Fruit fly (Drosophila melanogaster) whole organism, embryonic: ENCODE results near the gene Pez.

Source experiments
- Abd-B ChIP-seq: fragments of 200-800 bp; sonication (Bioruptor generic); optimal IDR thresholded peaks from 2 replicates; lab custom pipeline; 2018; ENCODE audit warnings: missing biosample characterization, mild to moderate bottlenecking, missing genetic modification characterization, moderate library complexity
- Atf3 ChIP-seq: fragments of 200-800 bp; sonication (Bioruptor generic); optimal IDR thresholded peaks from 3 replicates; lab custom pipeline; 2016; ENCODE audit warnings: missing biosample characterization, missing genetic modification characterization
- Blimp-1 ChIP-seq: fragments of 200-800 bp; sonication (Bioruptor generic); optimal IDR thresholded peaks from 3 replicates; lab custom pipeline; 2018; ENCODE audit warnings: missing biosample characterization, missing genetic modification characterization, mild to moderate bottlenecking, moderate library complexity, missing genetic modification reagents
- CG10147 ChIP-seq: fragments of 200-800 bp; sonication (Bioruptor generic); optimal IDR thresholded peaks from 2 replicates; lab custom pipeline; 2019; ENCODE audit warnings: missing biosample characterization, mild to moderate bottlenecking, missing genetic modification characterization, moderate library complexity
- CG11723 ChIP-seq: fragments of 200-800 bp; sonication (Bioruptor generic); optimal IDR thresholded peaks from 2 replicates; lab custom pipeline; 2017; ENCODE audit warnings: missing biosample characterization, mild to moderate bottlenecking, missing genetic modification characterization
- CG12155 ChIP-seq: fragments of 200-800 bp; sonication (Bioruptor generic); optimal IDR thresholded peaks from 3 replicates; lab custom pipeline; 2016; ENCODE audit warnings: missing biosample characterization, missing genetic modification characterization
- CG12236 ChIP-seq: fragments of 200-800 bp; sonication (Bioruptor generic); optimal IDR thresholded peaks from 2 replicates; lab custom pipeline; 2016; ENCODE audit warnings: missing biosample characterization, missing genetic modification characterization
- CG12299 ChIP-seq: fragments of 200-800 bp; sonication (Bioruptor generic); optimal IDR thresholded peaks from 2 replicates; lab custom pipeline; 2018; ENCODE audit warnings: missing biosample characterization, mild to moderate bottlenecking, missing genetic modification characterization
- CG1233 ChIP-seq: fragments of 200-800 bp; sonication (Bioruptor generic); optimal IDR thresholded peaks from 4 replicates; lab custom pipeline; 2018; ENCODE audit warnings: missing biosample characterization, mild to moderate bottlenecking, missing genetic modification characterization
- CG14667 ChIP-seq: fragments of 200-800 bp; sonication (Bioruptor generic); IDR thresholded peaks from 2 replicates; pipeline ENCODE4 v1.3.6; 2022; ENCODE audit warnings: missing biosample characterization, missing genetic modification characterization
- CG1529 ChIP-seq: fragments of 200-800 bp; sonication (Bioruptor generic); optimal IDR thresholded peaks from 3 replicates; lab custom pipeline; 2018; ENCODE audit warnings: missing biosample characterization, missing genetic modification characterization
- CG15514 ChIP-seq: fragments of 200-800 bp; sonication (Bioruptor generic); optimal IDR thresholded peaks from 3 replicates; lab custom pipeline; 2017; ENCODE audit warnings: missing biosample characterization, missing genetic modification characterization, mild to moderate bottlenecking, moderate library complexity, missing genetic modification reagents
- CG15696 ChIP-seq: fragments of 200-800 bp; sonication (Bioruptor generic); optimal IDR thresholded peaks from 2 replicates; lab custom pipeline; 2019; ENCODE audit warnings: missing biosample characterization, mild to moderate bottlenecking, missing genetic modification characterization, moderate library complexity
- CG17361 ChIP-seq: fragments of 200-800 bp; sonication (Bioruptor generic); IDR thresholded peaks from 3 replicates; pipeline ENCODE4 v1.3.6; 2022; ENCODE audit warnings: missing biosample characterization, missing genetic modification characterization
- CG30020 ChIP-seq: fragments of 200-800 bp; optimal IDR thresholded peaks from 2 replicates; lab custom pipeline; 2019; ENCODE audit warnings: missing biosample characterization, mild to moderate bottlenecking, missing genetic modification characterization, moderate library complexity
- CG30403 ChIP-seq: fragments of 200-800 bp; sonication (Bioruptor generic); optimal IDR thresholded peaks from 3 replicates; lab custom pipeline; 2016; ENCODE audit warnings: missing biosample characterization, missing genetic modification characterization
- CG4328 ChIP-seq: fragments of 200-800 bp; sonication (Bioruptor generic); optimal IDR thresholded peaks from 3 replicates; lab custom pipeline; 2017; ENCODE audit warnings: missing biosample characterization, missing genetic modification reagents, missing genetic modification characterization
- CG4404 ChIP-seq: fragments of 200-800 bp; sonication (Bioruptor generic); IDR thresholded peaks from 2 replicates; pipeline ENCODE4 v1.3.6; 2022; ENCODE audit warnings: missing biosample characterization, missing genetic modification characterization
- CG4617 ChIP-seq: fragments of 200-800 bp; sonication (Bioruptor generic); optimal IDR thresholded peaks from 3 replicates; lab custom pipeline; 2016; ENCODE audit warnings: missing biosample characterization, missing genetic modification characterization, borderline replicate concordance
- CG6791 ChIP-seq: fragments of 200-800 bp; sonication (Bioruptor generic); IDR thresholded peaks from 3 replicates; pipeline ENCODE4 v1.3.6; 2022; ENCODE audit warnings: missing biosample characterization, missing genetic modification characterization; ENCODE audit not compliant: partially characterized antibody
- CG7372 ChIP-seq: fragments of 200-800 bp; sonication (Bioruptor generic); IDR thresholded peaks from 2 replicates; pipeline ENCODE4 v1.3.6; 2022; ENCODE audit warnings: missing biosample characterization, missing genetic modification characterization
- CG7745 ChIP-seq: fragments of 200-800 bp; sonication (Bioruptor generic); optimal IDR thresholded peaks from 2 replicates; lab custom pipeline; 2018; ENCODE audit warnings: missing biosample characterization, mild to moderate bottlenecking, missing genetic modification characterization, moderate library complexity
- CG7963 ChIP-seq: fragments of 200-800 bp; sonication (Bioruptor generic); IDR thresholded peaks from 3 replicates; pipeline ENCODE4 v1.3.6; 2022; ENCODE audit warnings: missing biosample characterization, missing genetic modification characterization; ENCODE audit not compliant: partially characterized antibody
- CG8478 ChIP-seq: fragments of >200 bp; optimal IDR thresholded peaks from 2 replicates; lab custom pipeline; 2018
- CG8924 ChIP-seq: fragments of 200-800 bp; optimal IDR thresholded peaks from 3 replicates; lab custom pipeline; 2019; ENCODE audit warnings: missing biosample characterization, mild to moderate bottlenecking, missing genetic modification characterization, moderate library complexity
- Dad ChIP-seq: fragments of 200-800 bp; sonication (Bioruptor generic); optimal IDR thresholded peaks from 3 replicates; lab custom pipeline; 2016; ENCODE audit warnings: missing biosample characterization, missing genetic modification characterization
- Dll ChIP-seq: fragments of 200-800 bp; sonication (Bioruptor generic); IDR thresholded peaks from 4 replicates; pipeline ENCODE4 v1.3.6; 2022; ENCODE audit warnings: missing biosample characterization, missing genetic modification characterization; ENCODE audit not compliant: partially characterized antibody
- Hmr ChIP-seq: fragments of 200-800 bp; sonication (Bioruptor generic); optimal IDR thresholded peaks from 3 replicates; lab custom pipeline; 2017; ENCODE audit warnings: mild to moderate bottlenecking, missing biosample characterization, missing genetic modification reagents, missing genetic modification characterization
- Jarid2 ChIP-seq: fragments of 200-800 bp; sonication (Bioruptor generic); optimal IDR thresholded peaks from 3 replicates; lab custom pipeline; 2017; ENCODE audit warnings: mild to moderate bottlenecking, missing biosample characterization, missing genetic modification reagents, missing genetic modification characterization
- Mrtf ChIP-seq: fragments of 200-800 bp; sonication (Bioruptor generic); IDR thresholded peaks from 3 replicates; pipeline ENCODE4 v1.3.6; 2022; ENCODE audit warnings: missing biosample characterization, missing genetic modification characterization
- NK7.1 ChIP-seq: fragments of 200-800 bp; sonication (Bioruptor generic); optimal IDR thresholded peaks from 3 replicates; lab custom pipeline; 2016; ENCODE audit warnings: missing biosample characterization, missing genetic modification characterization
- PHDP ChIP-seq: fragments of 200-800 bp; sonication (Bioruptor generic); optimal IDR thresholded peaks from 3 replicates; lab custom pipeline; 2018; ENCODE audit warnings: missing biosample characterization, mild to moderate bottlenecking, missing genetic modification characterization, moderate library complexity
- Poxn ChIP-seq: fragments of 200-800 bp; sonication (Bioruptor generic); IDR thresholded peaks from 2 replicates; pipeline ENCODE4 v1.3.6; 2022; ENCODE audit warnings: missing biosample characterization, missing genetic modification characterization
- Rx ChIP-seq: fragments of 200-800 bp; sonication (Bioruptor generic); IDR thresholded peaks from 2 replicates; pipeline ENCODE4 v1.3.6; 2022; ENCODE audit warnings: missing biosample characterization, missing genetic modification characterization
- Stat92E ChIP-seq, 3 experiments: fragments of >200 bp in 2 of 3; fragments of 200-800 bp in 1 of 3; sonication (Bioruptor generic) in 1 of 3; optimal IDR thresholded peaks; 2 replicates each; lab custom pipeline; 2017 to 2019; ENCODE audit warnings: missing biosample characterization in 3 of 3, missing genetic modification characterization in 3 of 3, mild to moderate bottlenecking in 1 of 3, moderate library complexity in 1 of 3
- ap ChIP-seq: fragments of 200-800 bp; sonication (Bioruptor generic); IDR thresholded peaks from 2 replicates; pipeline ENCODE4 v1.3.6; 2022; ENCODE audit warnings: missing biosample characterization, missing genetic modification characterization
- cas ChIP-seq: fragments of 200-800 bp; sonication (Bioruptor generic); IDR thresholded peaks from 2 replicates; pipeline ENCODE4 v1.3.6; 2022; ENCODE audit warnings: missing biosample characterization, missing genetic modification characterization
- ci ChIP-seq: fragments of 200-800 bp; sonication (Bioruptor generic); IDR thresholded peaks from 3 replicates; pipeline ENCODE4 v1.3.6; 2022; ENCODE audit warnings: missing biosample characterization, missing genetic modification characterization
- fd64A ChIP-seq: fragments of 200-800 bp; sonication (Bioruptor generic); optimal IDR thresholded peaks from 3 replicates; lab custom pipeline; 2018; ENCODE audit warnings: missing biosample characterization, mild to moderate bottlenecking, missing genetic modification characterization
- fu2 ChIP-seq: fragments of 200-800 bp; sonication (Bioruptor generic); optimal IDR thresholded peaks from 2 replicates; lab custom pipeline; 2016; ENCODE audit warnings: missing biosample characterization, missing genetic modification characterization
- gsb ChIP-seq: fragments of 200-800 bp; sonication (Bioruptor generic); IDR thresholded peaks from 2 replicates; pipeline ENCODE4 v1.3.6; 2022; ENCODE audit warnings: missing biosample characterization, missing genetic modification characterization
- hth ChIP-seq: fragments of >200 bp; optimal IDR thresholded peaks from 2 replicates; lab custom pipeline; 2017; ENCODE audit warnings: inconsistent platforms
- insv ChIP-seq, 2 experiments: fragments of 200-800 bp; sonication (Bioruptor generic); optimal IDR thresholded peaks; 3 replicates each; lab custom pipeline; 2016 to 2018; ENCODE audit warnings: missing biosample characterization in 2 of 2, missing genetic modification characterization in 2 of 2
- klu ChIP-seq: fragments of 200-800 bp; sonication (Bioruptor generic); IDR thresholded peaks from 2 replicates; pipeline ENCODE4 v1.3.6; 2022; ENCODE audit warnings: missing biosample characterization, missing genetic modification characterization
- luna ChIP-seq: fragments of 200-800 bp; sonication (Bioruptor generic); optimal IDR thresholded peaks from 2 replicates; lab custom pipeline; 2016; ENCODE audit warnings: missing biosample characterization, missing genetic modification characterization
- nom ChIP-seq: fragments of 200-800 bp; sonication (Bioruptor generic); optimal IDR thresholded peaks from 2 replicates; lab custom pipeline; 2017; ENCODE audit warnings: missing biosample characterization, missing genetic modification characterization, mild to moderate bottlenecking, moderate library complexity, missing genetic modification reagents
- otp ChIP-seq: fragments of 200-800 bp; sonication (Bioruptor generic); IDR thresholded peaks from 3 replicates; pipeline ENCODE4, ENCODE4 v1.3.6; 2022; ENCODE audit warnings: missing biosample characterization, missing genetic modification characterization
- ro ChIP-seq: fragments of 200-800 bp; sonication (Bioruptor generic); IDR thresholded peaks from 2 replicates; pipeline ENCODE4 v1.3.6; 2022; ENCODE audit warnings: missing biosample characterization, missing genetic modification characterization
- sens-2 ChIP-seq: fragments of 200-800 bp; sonication (Bioruptor generic); IDR thresholded peaks from 2 replicates; pipeline ENCODE4 v1.3.6; 2022; ENCODE audit warnings: missing biosample characterization, missing genetic modification characterization
- wor ChIP-seq: fragments of 200-800 bp; sonication (Bioruptor generic); IDR thresholded peaks from 2 replicates; pipeline ENCODE4 v1.3.6; 2022; ENCODE audit warnings: missing biosample characterization, missing genetic modification characterization
- zen2 ChIP-seq: fragments of 200-800 bp; sonication (Bioruptor generic); IDR thresholded peaks from 3 replicates; pipeline ENCODE4 v1.3.6; 2022; ENCODE audit warnings: missing biosample characterization, missing genetic modification characterization; ENCODE audit not compliant: partially characterized antibody

The Pez gene

DNA sequence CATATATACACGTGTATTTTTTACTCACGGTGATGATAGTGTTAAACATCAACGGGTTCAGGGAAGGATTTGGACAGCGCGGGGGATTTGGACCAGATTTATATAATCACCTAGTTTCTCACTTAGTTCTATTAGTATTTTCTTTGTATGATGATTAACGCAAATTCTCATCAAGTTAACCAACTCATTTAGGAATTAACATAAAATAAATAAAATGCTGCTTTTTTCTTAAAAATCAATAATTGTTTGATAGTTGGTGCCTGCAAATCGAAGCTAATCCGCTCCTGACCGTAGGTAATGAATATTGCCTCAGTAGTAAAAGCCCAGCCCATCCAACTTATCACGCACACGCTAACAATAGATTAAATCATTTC, 13.3 kb upstream of the Pez start (continued):
- TF ChIP-seq CG4328 (peak; percentile 65), CG6791 (GFP tag; lab: Robert Waterston, UW) (no peak), CG11723 (GFP tag; lab: Kevin White, UChicago) (peak; percentile 69), Mrtf (GFP tag; lab: Robert Waterston, UW) (peak; percentile 82), fu2 (peak; percentile 77), Poxn (GFP tag; lab: Robert Waterston, UW) (peak; percentile 69), CG8478 (lab: Kevin White, UChicago) (no peak), CG12236 (GFP tag; lab: Kevin White, UChicago) (peak; percentile 29), zen2 (GFP tag; lab: Robert Waterston, UW) (no peak), CG30403 (GFP tag; lab: Kevin White, UChicago) (peak; percentile 93), sens-2 (GFP tag; lab: Robert Waterston, UW) (no peak), CG4617 (GFP tag; lab: Kevin White, UChicago) (peak; percentile 38), Rx (GFP tag; lab: Robert Waterston, UW) (peak; percentile 82), Hmr (GFP tag; lab: Kevin White, UChicago) (peak; percentile 90), Atf3 (peak; percentile 56), Jarid2 (GFP tag; lab: Kevin White, UChicago) (peak; percentile 61), CG8924 (tag; lab: Kevin White, UChicago) (peak; percentile 87), CG10147 (peak; percentile 84), CG12299 (tag; lab: Kevin White, UChicago) (peak; percentile 87), fd64A (GFP tag; lab: Kevin White, UChicago) (peak; percentile 3), cas (peak; percentile 73), ci (GFP tag; lab: Robert Waterston, UW) (peak; percentile 47; the same call in 1 of the 3 replicates), CG7372 (peak; percentile 89), Stat92E (GFP tag; optimal IDR thresholded peaks at IDR 0.05; lab: Kevin White, UChicago) (no peak), ap (peak; percentile 53), NK7.1 (GFP tag; lab: Kevin White, UChicago) (peak; percentile 66), CG15514 (GFP tag; lab: Kevin White, UChicago) (peak; percentile 73), ro (peak; percentile 58; the same call in 1 of the 2 replicates), wor (GFP tag; lab: Robert Waterston, UW) (peak; percentile 74), CG7963 (no peak), klu (GFP tag; lab: Robert Waterston, UW) (peak; percentile 80), hth (lab: Kevin White, UChicago) (no peak), insv (GFP tag; optimal IDR thresholded peaks at IDR 0.05; lab: Kevin White, UChicago) (peak in 1 of 2 experiments; percentile 35), CG4404 (GFP tag; lab: Robert Waterston, UW) (peak; percentile 86), CG17361 (GFP tag; lab: Robert Waterston, UW) (peak; percentile 71; the same call in 2 of the 3 replicates), CG12155 (GFP tag; lab: Kevin White, UChicago) (peak; percentile 77), CG15696 (tag; lab: Kevin White, UChicago) (peak; percentile 55), PHDP (tag; lab: Kevin White, UChicago) (peak; percentile 83), Abd-B (GFP tag; lab: Kevin White, UChicago) (peak; percentile 93), otp (GFP tag; lab: Robert Waterston, UW) (peak; percentile 47; the same call in 1 of the 3 replicates), Blimp-1 (peak; percentile 72), CG7745 (tag; lab: Kevin White, UChicago) (no peak), luna (GFP tag; lab: Kevin White, UChicago) (peak; percentile 73), gsb (GFP tag; lab: Robert Waterston, UW) (peak; percentile 78), nom (GFP tag; lab: Kevin White, UChicago) (no peak), CG30020 (tag; lab: Kevin White, UChicago) (peak; percentile 9), CG1529 (GFP tag; lab: Kevin White, UChicago) (peak; percentile 21), Dll (GFP tag; lab: Robert Waterston, UW) (no peak), CG14667 (GFP tag; lab: Robert Waterston, UW) (peak; percentile 74), Dad (peak; percentile 59), CG1233 (GFP tag; lab: Kevin White, UChicago) (peak; percentile 82)
